Worm (Caenorhabditis elegans) whole organism, early embryonic: Measurements from ENCODE around the gene fut-8.

Experiments
- B0310.2 ChIP-seq: sonication (generic microtip); optimal IDR thresholded peaks from 2 replicates; lab custom pipeline; 2016; ENCODE audit warnings: mild to moderate bottlenecking, missing genetic modification characterization, missing compliant biosample characterization
- F13C5.2 ChIP-seq: sonication (generic microtip); optimal IDR thresholded peaks from 2 replicates; lab custom pipeline; 2017; ENCODE audit warnings: mild to moderate bottlenecking, missing genetic modification characterization, inconsistent platforms, missing compliant biosample characterization
- aly-1 ChIP-seq: sonication (generic microtip); optimal IDR thresholded peaks from 2 replicates; lab custom pipeline; 2016; ENCODE audit warnings: missing genetic modification characterization, missing compliant biosample characterization
- ama-1 ChIP-seq: fragments of 150-350 bp; optimal IDR thresholded peaks from 2 replicates; lab custom pipeline; 2014
- ceh-36 ChIP-seq: sonication (generic microtip); optimal IDR thresholded peaks from 2 replicates; lab custom pipeline; 2016; ENCODE audit warnings: missing genetic modification characterization, inconsistent platforms, missing compliant biosample characterization
- ets-7 ChIP-seq: sonication (generic microtip); optimal IDR thresholded peaks from 2 replicates; lab custom pipeline; 2016; ENCODE audit warnings: missing genotype, missing genetic modification characterization, missing compliant biosample characterization
- flt-1 ChIP-seq: fragments of 200-800 bp; sonication (Bioruptor generic); IDR thresholded peaks from 2 replicates; pipeline ENCODE4 v1.3.6; 2022; ENCODE audit warnings: missing genetic modification characterization, missing compliant biosample characterization
- hmbx-1 ChIP-seq: sonication (generic microtip); optimal IDR thresholded peaks from 2 replicates; lab custom pipeline; 2016; ENCODE audit warnings: mild to moderate bottlenecking, missing genetic modification characterization, missing compliant biosample characterization
- hmg-4 ChIP-seq: fragments of 200-800 bp; sonication (Bioruptor generic); optimal IDR thresholded peaks from 2 replicates; lab custom pipeline; 2018; ENCODE audit warnings: mild to moderate bottlenecking, missing genetic modification characterization, missing compliant biosample characterization
- hnd-1 ChIP-seq: sonication (generic microtip); optimal IDR thresholded peaks from 2 replicates; lab custom pipeline; 2016; ENCODE audit warnings: missing genetic modification characterization, missing compliant biosample characterization
- sea-1 ChIP-seq: fragments of 200-800 bp; sonication (Bioruptor generic); conservative IDR thresholded peaks from 2 replicates; pipeline ENCODE4 v1.3.6; 2022; ENCODE audit warnings: missing genetic modification characterization, missing compliant biosample characterization
- tbx-11 ChIP-seq: fragments of 200-800 bp; sonication (Bioruptor generic); IDR thresholded peaks from 2 replicates; pipeline ENCODE4 v1.3.6; 2022; ENCODE audit warnings: missing genetic modification characterization, missing compliant biosample characterization
- tbx-37 ChIP-seq: fragments of 200-800 bp; sonication (Bioruptor generic); conservative IDR thresholded peaks from 2 replicates; pipeline ENCODE4 v1.3.6; 2022; ENCODE audit warnings: missing genetic modification reagents, missing genetic modification characterization, missing compliant biosample characterization
- tra-4 ChIP-seq: sonication (generic microtip); optimal IDR thresholded peaks from 2 replicates; lab custom pipeline; 2017; ENCODE audit warnings: missing genetic modification characterization, missing compliant biosample characterization

ce11 chrV:6012401-6012800, 22.1 kb upstream of the fut-8 start:
- TF ChIP-seq aly-1 (tag; lab: Kevin White, UChicago) (no peak), F13C5.2 (tag; lab: Kevin White, UChicago) (no peak), ama-1 (lab: Kevin White, UChicago) (no peak), tbx-11 (no peak), hmg-4 (GFP tag; lab: Kevin White, UChicago) (no peak), ceh-36 (tag; lab: Kevin White, UChicago) (no peak), flt-1 (no peak), sea-1 (GFP tag; lab: Robert Waterston, UW) (no peak), tbx-37 (no peak), tra-4 (tag; lab: Kevin White, UChicago) (no peak), B0310.2 (tag; lab: Kevin White, UChicago) (no peak), hmbx-1 (no peak), hnd-1 (tag; lab: Kevin White, UChicago) (no peak), ets-7 (tag; lab: Kevin White, UChicago) (no peak)
